Worm (Caenorhabditis elegans) whole organism, early embryonic: ENCODE results near the gene nduv-3.

Experiments
- F13C5.2 ChIP-seq: sonication (generic microtip); optimal IDR thresholded peaks from 2 replicates; lab custom pipeline; 2017; ENCODE audit warnings: mild to moderate bottlenecking, missing genetic modification characterization, inconsistent platforms, missing compliant biosample characterization
- aly-1 ChIP-seq: sonication (generic microtip); optimal IDR thresholded peaks from 2 replicates; lab custom pipeline; 2016; ENCODE audit warnings: missing genetic modification characterization, missing compliant biosample characterization
- ama-1 ChIP-seq: fragments of 150-350 bp; optimal IDR thresholded peaks from 2 replicates; lab custom pipeline; 2014
- flt-1 ChIP-seq: fragments of 200-800 bp; sonication (Bioruptor generic); IDR thresholded peaks from 2 replicates; pipeline ENCODE4 v1.3.6; 2022; ENCODE audit warnings: missing genetic modification characterization, missing compliant biosample characterization
- tbx-37 ChIP-seq: fragments of 200-800 bp; sonication (Bioruptor generic); conservative IDR thresholded peaks from 2 replicates; pipeline ENCODE4 v1.3.6; 2022; ENCODE audit warnings: missing genetic modification reagents, missing genetic modification characterization, missing compliant biosample characterization
- tra-4 ChIP-seq: sonication (generic microtip); optimal IDR thresholded peaks from 2 replicates; lab custom pipeline; 2017; ENCODE audit warnings: missing genetic modification characterization, missing compliant biosample characterization

ce11 chrIV:2610409-2610808, 30.7 kb upstream of the nduv-3 start, which contains the start of gene Y69A2AR.32:
- no peak for TF ChIP-seq ama-1 (lab: Kevin White, UChicago)
- TF ChIP-seq aly-1, result no peak
- TF ChIP-seq F13C5.2 (tag; lab: Kevin White, UChicago), result no peak
- TF ChIP-seq flt-1, result no peak
- no peak for TF ChIP-seq tra-4 (tag; lab: Kevin White, UChicago)
- TF ChIP-seq tbx-37, result no peak
